Fruit fly (Drosophila melanogaster): ENCODE results near the gene t-cup.

t-cup gene

dm6 chr2L:12487311-12487710 is 9.8 kb downstream of the t-cup start (continued):
- TF ChIP-seq ewg (GFP tag; optimal IDR thresholded peaks at IDR 0.05) (no peak), CG10274 (GFP tag; optimal IDR thresholded peaks at IDR 0.05) (no peak), Atf-2 (GFP tag; optimal IDR thresholded peaks at IDR 0.05) (no peak), twi (tag; optimal IDR thresholded peaks at IDR 0.05) (peak; percentile 33), nerfin-1 (tag; optimal IDR thresholded peaks at IDR 0.05) (peak; percentile 52), CG33213 (GFP tag; optimal IDR thresholded peaks at IDR 0.05) (no peak), Meics (GFP tag; optimal IDR thresholded peaks at IDR 0.05) (no peak), psq (GFP tag; optimal IDR thresholded peaks at IDR 0.05) (no peak), unc-4 (GFP tag; IDR thresholded peaks at IDR 0.05; ENCODE audit: partially characterized antibody) (no peak), CG4424 (GFP tag; optimal IDR thresholded peaks at IDR 0.05) (no peak), CG4404 (GFP tag; IDR thresholded peaks at IDR 0.05) (no peak), CG8089 (GFP tag; optimal IDR thresholded peaks at IDR 0.05) (no peak), wor (GFP tag; IDR thresholded peaks at IDR 0.05) (no peak), gt (GFP tag; IDR thresholded peaks at IDR 0.05) (no peak), Oli (tag; optimal IDR thresholded peaks at IDR 0.05) (no peak), ac (GFP tag; optimal IDR thresholded peaks at IDR 0.05) (peak; percentile 73), CG7372 (GFP tag; IDR thresholded peaks at IDR 0.05) (no peak), Jarid2 (GFP tag; optimal IDR thresholded peaks at IDR 0.05) (peak; percentile 15), pb (GFP tag; optimal IDR thresholded peaks at IDR 0.05) (no peak), crol (GFP tag; IDR thresholded peaks at IDR 0.05) (no peak), ERR (GFP tag; optimal IDR thresholded peaks at IDR 0.05) (no peak), PHDP (tag; optimal IDR thresholded peaks at IDR 0.05) (peak; percentile 62), nerfin-2 (GFP tag; IDR thresholded peaks at IDR 0.05; ENCODE audit: partially characterized antibody) (no peak), CG17912 (GFP tag; optimal IDR thresholded peaks at IDR 0.05) (peak; percentile 70), Dek (tag; optimal IDR thresholded peaks at IDR 0.05) (no peak), Usf (GFP tag; optimal IDR thresholded peaks at IDR 0.05) (no peak), CG12744 (GFP tag; optimal IDR thresholded peaks at IDR 0.05) (no peak), Deaf1 (tag; optimal IDR thresholded peaks at IDR 0.05) (no peak), so (GFP tag; IDR thresholded peaks at IDR 0.05) (no peak), gsb (GFP tag; IDR thresholded peaks at IDR 0.05) (no peak), ken (GFP tag; IDR thresholded peaks at IDR 0.05) (no peak), D (optimal IDR thresholded peaks at IDR 0.05) (no peak), D (GFP tag; optimal IDR thresholded peaks at IDR 0.05) (peak; percentile 48), fru (optimal IDR thresholded peaks at IDR 0.05) (no peak), pfk (GFP tag; optimal IDR thresholded peaks at IDR 0.05) (peak; percentile 6), Bgb (GFP tag; IDR thresholded peaks at IDR 0.05; ENCODE audit: partially characterized antibody) (no peak), E2f1 (GFP tag; IDR thresholded peaks at IDR 0.05) (no peak), Hand (GFP tag; optimal IDR thresholded peaks at IDR 0.05) (no peak), CG3163 (GFP tag; optimal IDR thresholded peaks at IDR 0.05) (no peak), CG8765 (GFP tag; IDR thresholded peaks at IDR 0.05) (no peak), gem (tag; optimal IDR thresholded peaks at IDR 0.05) (peak; percentile 40), CG12219 (GFP tag; optimal IDR thresholded peaks at IDR 0.05) (peak; percentile 44), ato (GFP tag; IDR thresholded peaks at IDR 0.05; ENCODE audit: partially characterized antibody) (no peak), CG8924 (tag; optimal IDR thresholded peaks at IDR 0.05) (peak; percentile 39), hbn (GFP tag; IDR thresholded peaks at IDR 0.05; ENCODE audit: partially characterized antibody) (no peak), z (GFP tag; IDR thresholded peaks at IDR 0.05) (no peak), mirr (GFP tag; optimal IDR thresholded peaks at IDR 0.05) (no peak), vfl (GFP tag; optimal IDR thresholded peaks at IDR 0.05) (no peak), CG3995 (GFP tag; optimal IDR thresholded peaks at IDR 0.05) (no peak), Sox100B (GFP tag; optimal IDR thresholded peaks at IDR 0.05) (peak; percentile 62), Rx (GFP tag; IDR thresholded peaks at IDR 0.05) (no peak), BEAF-32 (GFP tag; optimal IDR thresholded peaks at IDR 0.05) (no peak), tgo (GFP tag; IDR thresholded peaks at IDR 0.05) (no peak)
